Fruit fly (Drosophila melanogaster): Measurements from ENCODE around the gene aay.

The aay gene

dm6 chr3L:9441907-9442479, 18.9 kb downstream of the aay start, which contains the start of the genes Bet3 and Nf-YA (continued):
- peak; percentile 55 for TF ChIP-seq CG15696 (tag; optimal IDR thresholded peaks at IDR 0.05)
- TF ChIP-seq Trl (optimal IDR thresholded peaks at IDR 0.05) = no peak
- peak; percentile 39 for TF ChIP-seq Trl (GFP tag; optimal IDR thresholded peaks at IDR 0.05)
- peak; percentile 90 for TF ChIP-seq BEAF-32 (GFP tag; optimal IDR thresholded peaks at IDR 0.05)
- TF ChIP-seq pita (GFP tag; optimal IDR thresholded peaks at IDR 0.05) = peak; percentile 37
- TF ChIP-seq Abd-B (GFP tag; optimal IDR thresholded peaks at IDR 0.05) = peak; percentile 88
- peak; percentile 57; the same call in 1 of the 3 replicates for TF ChIP-seq Dbx (GFP tag; IDR thresholded peaks at IDR 0.05)
- TF ChIP-seq HmgD (GFP tag; optimal IDR thresholded peaks at IDR 0.05) = peak; percentile 67
- peak; percentile 82 for TF ChIP-seq Scr (GFP tag; IDR thresholded peaks at IDR 0.05; ENCODE audit: partially characterized antibody)
- TF ChIP-seq CG9797 (GFP tag; optimal IDR thresholded peaks at IDR 0.05) = peak; percentile 53
- peak; percentile 42 for TF ChIP-seq CG12155 (GFP tag; optimal IDR thresholded peaks at IDR 0.05)
- TF ChIP-seq tll (GFP tag; optimal IDR thresholded peaks at IDR 0.05) = no peak
- TF ChIP-seq pan (optimal IDR thresholded peaks at IDR 0.05) = no peak
- TF ChIP-seq pan (GFP tag; optimal IDR thresholded peaks at IDR 0.05 in 1 of 2, IDR thresholded peaks at IDR 0.05 in 1 of 2) = no peak
- peak; percentile 38 for TF ChIP-seq Sin3A (optimal IDR thresholded peaks at IDR 0.05)
- TF ChIP-seq danr (GFP tag; IDR thresholded peaks at IDR 0.05) = no peak
- peak; percentile 60 for TF ChIP-seq Dip3 (GFP tag; optimal IDR thresholded peaks at IDR 0.05)
- TF ChIP-seq nerfin-2 (GFP tag; IDR thresholded peaks at IDR 0.05; ENCODE audit: partially characterized antibody) = peak; percentile 72
- no peak for TF ChIP-seq trh (GFP tag; optimal IDR thresholded peaks at IDR 0.05)
- TF ChIP-seq CG16813 (GFP tag; IDR thresholded peaks at IDR 0.05; ENCODE audit: partially characterized antibody) = peak; percentile 85
- peak; percentile 31; the same call in 1 of the 3 replicates for TF ChIP-seq dysf (GFP tag; IDR thresholded peaks at IDR 0.05)
- peak; percentile 29 for TF ChIP-seq CG18599 (GFP tag; optimal IDR thresholded peaks at IDR 0.05)
- TF ChIP-seq CG17829 (tag; optimal IDR thresholded peaks at IDR 0.05) = peak; percentile 52
- TF ChIP-seq ken (GFP tag; IDR thresholded peaks at IDR 0.05) = peak; percentile 70
- TF ChIP-seq CG1602 (GFP tag; optimal IDR thresholded peaks at IDR 0.05) = peak; percentile 2
- peak; percentile 72; the same call in 2 of the 3 replicates for TF ChIP-seq CG7963 (GFP tag; IDR thresholded peaks at IDR 0.05; ENCODE audit: partially characterized antibody)
- TF ChIP-seq CG14441 (GFP tag; IDR thresholded peaks at IDR 0.05) = peak; percentile 59
- peak in 1 of 2 experiments; percentile 7 for TF ChIP-seq crp (GFP tag; optimal IDR thresholded peaks at IDR 0.05)
- TF ChIP-seq jigr1 (GFP tag; IDR thresholded peaks at IDR 0.05) = peak; percentile 20; the same call in 1 of the 3 replicates
- peak; percentile 39 for TF ChIP-seq CG31388 (GFP tag; optimal IDR thresholded peaks at IDR 0.05)
- peak; percentile 66 for TF ChIP-seq tna (GFP tag; IDR thresholded peaks at IDR 0.05; ENCODE audit: partially characterized antibody)
- no peak for TF ChIP-seq otp (GFP tag; IDR thresholded peaks at IDR 0.05)
- 0 out of 2 replicates have a peak, but pooled peaks have one; percentile 19 for TF ChIP-seq CG4730 (GFP tag; IDR thresholded peaks at IDR 0.05)
- TF ChIP-seq Fer3 (tag; optimal IDR thresholded peaks at IDR 0.05) = peak; percentile 16
- peak; percentile 69 for TF ChIP-seq HLH4C (GFP tag; IDR thresholded peaks at IDR 0.05; ENCODE audit: partially characterized antibody)
- no peak for TF ChIP-seq dmrt99B (tag; optimal IDR thresholded peaks at IDR 0.05)
- no peak for TF ChIP-seq Neu2 (GFP tag; optimal IDR thresholded peaks at IDR 0.05; ENCODE audit: borderline replicate concordance)
- TF ChIP-seq pzg (GFP tag; optimal IDR thresholded peaks at IDR 0.05) = peak; percentile 79
- peak; percentile 27 for TF ChIP-seq CG1233 (GFP tag; optimal IDR thresholded peaks at IDR 0.05)
- peak; percentile 6 for TF ChIP-seq cg (GFP tag; optimal IDR thresholded peaks at IDR 0.05)
- TF ChIP-seq CG9817 (tag; optimal IDR thresholded peaks at IDR 0.05) = peak; percentile 58
- peak; percentile 28 for TF ChIP-seq CG18262 (tag; optimal IDR thresholded peaks at IDR 0.05)
- no peak for TF ChIP-seq CG5180 (GFP tag; optimal IDR thresholded peaks at IDR 0.05)
- TF ChIP-seq Mrtf (GFP tag; IDR thresholded peaks at IDR 0.05) = peak; percentile 8; the same call in 2 of the 3 replicates
- TF ChIP-seq Pdp1 (GFP tag; optimal IDR thresholded peaks at IDR 0.05) = peak; percentile 39 to 51
- TF ChIP-seq NK7.1 (GFP tag; optimal IDR thresholded peaks at IDR 0.05) = no peak
- peak; percentile 61 for TF ChIP-seq phol (tag; optimal IDR thresholded peaks at IDR 0.05)
- TF ChIP-seq amos (GFP tag; IDR thresholded peaks at IDR 0.05; ENCODE audit: partially characterized antibody) = peak; percentile 91

Data from whole organism, embryonic.